Fruit fly (Drosophila melanogaster): Measurements from ENCODE around the gene Mob2.

The Mob2 gene

dm6 chr3L:11487327-11487973, 74.6 kb downstream of the Mob2 start, which contains the start of gene chrb (continued):
- TF ChIP-seq usp (GFP tag; optimal IDR thresholded peaks at IDR 0.05) (no peak), Dif (GFP tag; optimal IDR thresholded peaks at IDR 0.05; ENCODE audit: partially characterized antibody) (peak; percentile 77), dmrt93B (GFP tag; optimal IDR thresholded peaks at IDR 0.05) (no peak), Sp1 (GFP tag; optimal IDR thresholded peaks at IDR 0.05) (peak; percentile 63), Jra (GFP tag; optimal IDR thresholded peaks at IDR 0.05) (peak; percentile 41), Dfd (GFP tag; optimal IDR thresholded peaks at IDR 0.05) (no peak), CG32264 (GFP tag; optimal IDR thresholded peaks at IDR 0.05) (no peak), Hnf4 (GFP tag; optimal IDR thresholded peaks at IDR 0.05) (peak; percentile 32)

dm6 chr3L:11485956-11486609, 76.0 kb downstream of the Mob2 start:
- no peak for TF ChIP-seq Hnf4 (GFP tag; optimal IDR thresholded peaks at IDR 0.05)
- TF ChIP-seq Vsx2 (GFP tag; optimal IDR thresholded peaks at IDR 0.05; ENCODE audit: partially characterized antibody): no peak
- peak in 1 of 2 experiments; percentile 20 for TF ChIP-seq foxo (GFP tag; optimal IDR thresholded peaks at IDR 0.05)
- TF ChIP-seq Dfd (GFP tag; optimal IDR thresholded peaks at IDR 0.05): no peak
- TF ChIP-seq GATAd (GFP tag; optimal IDR thresholded peaks at IDR 0.05): no peak
- peak; percentile 13 for TF ChIP-seq ey (GFP tag; optimal IDR thresholded peaks at IDR 0.05)
- TF ChIP-seq usp (GFP tag; optimal IDR thresholded peaks at IDR 0.05): no peak
- TF ChIP-seq Jra (GFP tag; optimal IDR thresholded peaks at IDR 0.05): no peak
- peak; percentile 17 for TF ChIP-seq OdsH (GFP tag; optimal IDR thresholded peaks at IDR 0.05)
- no peak for TF ChIP-seq rgr (GFP tag; optimal IDR thresholded peaks at IDR 0.05)
- no peak for TF ChIP-seq Sp1 (GFP tag; optimal IDR thresholded peaks at IDR 0.05)
- TF ChIP-seq h (GFP tag; optimal IDR thresholded peaks at IDR 0.05): peak; percentile 30
- no peak for TF ChIP-seq Dif (GFP tag; optimal IDR thresholded peaks at IDR 0.05; ENCODE audit: partially characterized antibody)
- TF ChIP-seq fru (GFP tag; optimal IDR thresholded peaks at IDR 0.05): peak; percentile 18

- TF ChIP-seq CG32264 (GFP tag; optimal IDR thresholded peaks at IDR 0.05): no peak
- no peak for TF ChIP-seq Sp1 (GFP tag; optimal IDR thresholded peaks at IDR 0.05)
- no peak for TF ChIP-seq foxo (GFP tag; optimal IDR thresholded peaks at IDR 0.05)
- TF ChIP-seq Hr78 (GFP tag; optimal IDR thresholded peaks at IDR 0.05): no peak
- TF ChIP-seq Rel (GFP tag; optimal IDR thresholded peaks at IDR 0.05): no peak
- TF ChIP-seq Rel (tag; optimal IDR thresholded peaks at IDR 0.05): no peak
- no peak for TF ChIP-seq Abd-B (GFP tag; optimal IDR thresholded peaks at IDR 0.05)
- no peak for TF ChIP-seq CG9705 (GFP tag; optimal IDR thresholded peaks at IDR 0.05)
- TF ChIP-seq psq (GFP tag; optimal IDR thresholded peaks at IDR 0.05): no peak
- TF ChIP-seq fru (GFP tag; optimal IDR thresholded peaks at IDR 0.05): no peak
- no peak for TF ChIP-seq ey (GFP tag; optimal IDR thresholded peaks at IDR 0.05)
Observed at dm6 chr3L:11484483-11484882, 77.5 kb downstream of the Mob2 start.

dm6 chr3L:11483135-11483534, 78.9 kb downstream of the Mob2 start:
- TF ChIP-seq dsf (GFP tag; optimal IDR thresholded peaks at IDR 0.05; ENCODE audit: borderline replicate concordance) (no peak), pan (optimal IDR thresholded peaks at IDR 0.05) (no peak), Sp1 (GFP tag; optimal IDR thresholded peaks at IDR 0.05) (peak; percentile 47), fru (GFP tag; optimal IDR thresholded peaks at IDR 0.05) (peak; percentile 52), dmrt93B (GFP tag; optimal IDR thresholded peaks at IDR 0.05) (peak; percentile 11), jim (GFP tag; optimal IDR thresholded peaks at IDR 0.05) (no peak), Hr83 (GFP tag; optimal IDR thresholded peaks at IDR 0.05; ENCODE audit: poor library complexity, severe bottlenecking) (no peak), CG32264 (GFP tag; optimal IDR thresholded peaks at IDR 0.05) (no peak), usp (GFP tag; optimal IDR thresholded peaks at IDR 0.05) (no peak), foxo (GFP tag; optimal IDR thresholded peaks at IDR 0.05) (peak in 1 of 2 experiments; percentile 54), Jra (GFP tag; optimal IDR thresholded peaks at IDR 0.05) (no peak), ey (GFP tag; optimal IDR thresholded peaks at IDR 0.05) (peak; percentile 44), h (GFP tag; optimal IDR thresholded peaks at IDR 0.05) (peak; percentile 45), OdsH (GFP tag; optimal IDR thresholded peaks at IDR 0.05) (peak; percentile 34), brk (GFP tag; optimal IDR thresholded peaks at IDR 0.05) (no peak), psq (GFP tag; optimal IDR thresholded peaks at IDR 0.05) (peak; percentile 8), br (GFP tag; optimal IDR thresholded peaks at IDR 0.05) (peak; percentile 12), HLH106 (tag; optimal IDR thresholded peaks at IDR 0.05) (peak; percentile 54), woc (GFP tag; optimal IDR thresholded peaks at IDR 0.05) (peak; percentile 23), Rel (GFP tag; optimal IDR thresholded peaks at IDR 0.05) (no peak), Rel (tag; optimal IDR thresholded peaks at IDR 0.05) (no peak), Hr78 (GFP tag; optimal IDR thresholded peaks at IDR 0.05) (no peak)

Data from whole organism, wandering third instar larva.